Worm (Caenorhabditis elegans): ENCODE measurements around the gene attf-4.

DNA sequence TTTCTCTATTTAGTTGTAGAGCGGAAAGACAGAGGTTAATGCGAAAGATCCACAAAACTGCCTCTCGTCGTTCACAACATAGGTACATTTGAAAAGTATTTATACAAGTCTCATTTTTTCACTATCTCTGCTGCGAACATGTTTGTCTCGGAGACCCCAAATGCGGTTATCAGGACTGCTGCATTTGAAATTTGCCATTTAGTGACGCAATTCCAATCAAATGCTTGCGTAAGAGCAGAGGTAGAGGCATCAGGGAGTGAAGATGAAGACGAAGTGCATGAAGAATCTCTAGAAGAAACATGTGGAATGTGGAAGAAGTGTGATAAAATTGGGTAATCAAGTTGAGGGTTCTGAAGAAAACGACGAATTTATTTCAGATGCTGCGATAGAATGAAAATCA, 53.7 kb downstream of the attf-4 start:
- TF ChIP-seq nhr-11 (tag; optimal IDR thresholded peaks at IDR 0.05) (no peak), pha-4 (tag; optimal IDR thresholded peaks at IDR 0.05) (no peak)
